Fruit fly (Drosophila melanogaster) whole organism, pupa: ENCODE data around the gene VhaSFD.

Experiments used
- CG10348 ChIP-seq: fragments of 200-800 bp; sonication (Bioruptor generic); IDR thresholded peaks from 2 replicates; pipeline ENCODE4 v1.3.6; 2022; ENCODE audit warnings: missing biosample characterization, missing genetic modification characterization
- CG12605 ChIP-seq: fragments of 200-800 bp; sonication (Bioruptor generic); IDR thresholded peaks from 2 replicates; pipeline ENCODE4 v1.3.6; 2022; ENCODE audit warnings: missing biosample characterization, missing genetic modification characterization
- CG13204 ChIP-seq: fragments of 200-800 bp; sonication (Bioruptor generic); optimal IDR thresholded peaks from 2 replicates; lab custom pipeline; 2018; ENCODE audit warnings: missing biosample characterization, mild to moderate bottlenecking, missing genetic modification characterization, moderate library complexity
- CG14655 ChIP-seq: fragments of 200-800 bp; sonication (Bioruptor generic); optimal IDR thresholded peaks from 3 replicates; lab custom pipeline; 2017; ENCODE audit warnings: mild to moderate bottlenecking, missing biosample characterization, missing genetic modification reagents, missing genetic modification characterization
- CG15710 ChIP-seq: fragments of 200-800 bp; sonication (Bioruptor generic); optimal IDR thresholded peaks from 2 replicates; lab custom pipeline; 2018; ENCODE audit warnings: missing biosample characterization, mild to moderate bottlenecking, missing genetic modification characterization, moderate library complexity
- CG17806 ChIP-seq: fragments of 200-800 bp; sonication (Bioruptor generic); optimal IDR thresholded peaks from 2 replicates; lab custom pipeline; 2018; ENCODE audit warnings: missing biosample characterization, mild to moderate bottlenecking, missing genetic modification characterization, moderate library complexity
- CG32121 ChIP-seq: fragments of 200-800 bp; sonication (Bioruptor generic); IDR thresholded peaks from 2 replicates; pipeline ENCODE4 v1.3.6; 2022; ENCODE audit warnings: missing biosample characterization, missing genetic modification characterization
- CG34367 ChIP-seq: fragments of 200-800 bp; sonication (Bioruptor generic); optimal IDR thresholded peaks from 2 replicates; lab custom pipeline; 2018; ENCODE audit warnings: missing biosample characterization, mild to moderate bottlenecking, missing genetic modification characterization
- CG4496 ChIP-seq: fragments of 200-800 bp; sonication (Bioruptor generic); IDR thresholded peaks from 3 replicates; pipeline ENCODE4 v1.3.6; 2022; ENCODE audit warnings: missing biosample characterization, missing genetic modification characterization
- CG8159 ChIP-seq: fragments of 200-800 bp; sonication (Bioruptor generic); optimal IDR thresholded peaks from 3 replicates; lab custom pipeline; 2018; ENCODE audit warnings: missing biosample characterization, mild to moderate bottlenecking, missing genetic modification characterization, moderate library complexity
- CG8301 ChIP-seq: fragments of 200-800 bp; sonication (Bioruptor generic); optimal IDR thresholded peaks from 2 replicates; lab custom pipeline; 2018; ENCODE audit warnings: missing biosample characterization, mild to moderate bottlenecking, missing genetic modification characterization
- CG9948 ChIP-seq: fragments of 200-800 bp; sonication (Bioruptor generic); optimal IDR thresholded peaks from 2 replicates; lab custom pipeline; 2018; ENCODE audit warnings: missing biosample characterization, mild to moderate bottlenecking, missing genetic modification characterization, moderate library complexity
- D1 ChIP-seq: fragments of 200-800 bp; sonication (Bioruptor generic); optimal IDR thresholded peaks from 2 replicates; lab custom pipeline; 2018; ENCODE audit warnings: missing biosample characterization, mild to moderate bottlenecking, missing genetic modification characterization, moderate library complexity
- EcR ChIP-seq: fragments of 200-800 bp; sonication (Bioruptor generic); optimal IDR thresholded peaks from 3 replicates; lab custom pipeline; 2019; ENCODE audit warnings: missing biosample characterization, missing genetic modification characterization, mild to moderate bottlenecking, moderate library complexity, missing genetic modification reagents
- Ets98B ChIP-seq: fragments of 200-800 bp; sonication (Bioruptor generic); IDR thresholded peaks from 2 replicates; pipeline ENCODE4 v1.3.6; 2022; ENCODE audit warnings: missing biosample characterization, missing genetic modification characterization
- Pif1A ChIP-seq: fragments of 200-800 bp; sonication (Bioruptor generic); optimal IDR thresholded peaks from 3 replicates; lab custom pipeline; 2016; ENCODE audit warnings: missing biosample characterization, missing genetic modification characterization
- Pif1B ChIP-seq: fragments of 200-800 bp; sonication (Bioruptor generic); optimal IDR thresholded peaks from 3 replicates; lab custom pipeline; 2016; ENCODE audit warnings: missing biosample characterization, missing genetic modification characterization
- Snoo ChIP-seq: fragments of 200-800 bp; sonication (Bioruptor generic); optimal IDR thresholded peaks from 3 replicates; lab custom pipeline; 2017; ENCODE audit warnings: missing biosample characterization, mild to moderate bottlenecking, missing genetic modification characterization, inconsistent platforms
- fd96Ca ChIP-seq: fragments of 200-800 bp; sonication (Bioruptor generic); IDR thresholded peaks from 3 replicates; pipeline ENCODE4 v1.3.6; 2022; ENCODE audit warnings: missing biosample characterization, missing genetic modification characterization
- gl ChIP-seq: fragments of 200-800 bp; sonication (Bioruptor generic); optimal IDR thresholded peaks from 2 replicates; lab custom pipeline; 2018; ENCODE audit warnings: missing biosample characterization, mild to moderate bottlenecking, missing genetic modification characterization
- rn ChIP-seq: fragments of 200-800 bp; sonication (Bioruptor generic); IDR thresholded peaks from 2 replicates; pipeline ENCODE4 v1.3.6; 2022; ENCODE audit warnings: missing biosample characterization, missing genetic modification characterization

Gene VhaSFD

DNA sequence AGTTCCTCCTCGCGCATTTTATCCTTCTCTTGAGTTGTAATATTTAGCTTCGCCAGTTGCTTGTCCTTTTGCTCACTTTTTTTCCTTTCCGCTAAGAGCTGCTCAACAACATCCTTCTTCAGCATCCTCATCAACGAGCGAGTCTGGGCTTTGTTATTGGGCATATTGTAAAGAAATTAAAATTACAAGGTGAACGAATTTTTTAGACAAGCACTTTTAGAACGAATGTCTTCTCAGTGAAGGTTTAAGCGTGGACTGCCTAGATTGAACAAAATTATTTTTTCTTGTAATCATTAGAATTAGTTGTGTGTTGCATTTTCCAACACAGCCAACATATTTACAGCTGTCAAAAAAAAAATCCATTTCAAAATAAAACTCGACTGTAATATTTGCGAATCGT lies 45.4 kb downstream of the VhaSFD start, which contains the start of gene CG33552:
TSS of gene CG33552 (plus strand) at position 301 of the 400 bp plus-strand sequence.
- TF ChIP-seq CG4496 (GFP tag; lab: Robert Waterston, UW): no peak

DNA sequence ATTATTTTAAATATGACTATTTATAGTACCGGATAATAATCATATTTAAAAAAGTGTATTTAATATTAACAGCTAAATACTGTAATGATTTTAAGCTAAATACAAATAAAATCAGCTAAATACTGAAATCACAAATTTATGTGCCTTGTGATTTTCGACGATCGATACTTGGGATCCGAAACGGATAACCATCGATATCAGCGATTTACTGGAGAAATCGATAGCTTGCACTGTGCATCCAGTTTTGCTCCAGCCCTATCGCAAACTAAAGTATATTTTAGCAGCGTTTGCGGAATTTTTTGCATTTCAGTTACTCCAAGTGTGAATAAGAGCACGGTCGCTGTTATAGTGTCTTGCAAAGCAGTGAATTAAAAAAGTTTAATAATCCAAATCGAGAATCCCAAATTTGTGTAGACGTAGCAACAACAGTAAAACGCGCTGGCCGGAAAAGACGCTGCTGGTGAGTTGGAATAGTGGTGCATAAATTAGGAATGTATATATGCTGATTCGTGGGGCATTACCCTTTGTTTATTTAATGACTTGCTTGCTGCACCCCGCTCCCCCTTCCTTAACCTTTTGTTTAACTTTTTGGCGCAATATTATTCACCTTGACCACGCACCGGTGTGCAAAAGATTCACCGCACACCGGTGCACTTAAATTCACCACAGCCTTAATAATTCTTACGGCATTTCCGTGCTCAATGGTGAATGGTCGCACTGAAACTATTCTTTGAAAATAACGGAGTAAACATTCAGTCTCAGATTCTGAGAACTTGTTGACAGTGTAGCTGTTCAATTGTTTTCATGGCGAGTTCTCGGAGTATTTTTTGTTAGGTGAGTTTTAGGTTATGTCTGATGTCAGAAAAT lies 47.6 kb downstream of the VhaSFD start, which contains the start of the genes grp and squ:
TSS of gene grp (plus strand) at position 238 of the 867 bp plus-strand sequence.
TSS of gene squ (plus strand) at position 238 of the 867 bp plus-strand sequence.
- TF ChIP-seq EcR (GFP tag; lab: Kevin White, UChicago): peak; percentile 89
- peak; percentile 1 for TF ChIP-seq D1 (tag; lab: Kevin White, UChicago)
- no peak for TF ChIP-seq fd96Ca (GFP tag; lab: Robert Waterston, UW)
- no peak for TF ChIP-seq CG14655 (GFP tag; lab: Kevin White, UChicago)
- no peak for TF ChIP-seq CG9948
- no peak for TF ChIP-seq rn
- no peak for TF ChIP-seq Pif1A (GFP tag; lab: Kevin White, UChicago)
- no peak for TF ChIP-seq CG13204
- no peak for TF ChIP-seq Ets98B (GFP tag; lab: Robert Waterston, UW)
- no peak for TF ChIP-seq CG17806 (tag; lab: Kevin White, UChicago)
- TF ChIP-seq CG8159 (tag; lab: Kevin White, UChicago): peak; percentile 14
- no peak for TF ChIP-seq CG32121
- no peak for TF ChIP-seq CG10348 (GFP tag; lab: Robert Waterston, UW)
- TF ChIP-seq CG12605: peak; percentile 22; the same call in 1 of the 2 replicates
- 0 out of 3 replicates have a peak, but pooled peaks have one; percentile 41 for TF ChIP-seq CG4496 (GFP tag; lab: Robert Waterston, UW)
- peak; percentile 26 for TF ChIP-seq gl (tag; lab: Kevin White, UChicago)
- no peak for TF ChIP-seq CG15710 (tag; lab: Kevin White, UChicago)
- TF ChIP-seq CG8301 (tag; lab: Kevin White, UChicago): no peak
- no peak for TF ChIP-seq Snoo (tag; lab: Kevin White, UChicago)
- no peak for TF ChIP-seq CG34367 (tag; lab: Kevin White, UChicago)
- TF ChIP-seq Pif1B (GFP tag; lab: Kevin White, UChicago): no peak

dm6 chr2L:16679073-16679472 lies 48.6 kb downstream of the VhaSFD start:
- TF ChIP-seq rn (no peak), EcR (GFP tag; lab: Kevin White, UChicago) (no peak), D1 (tag; lab: Kevin White, UChicago) (no peak), CG32121 (no peak), CG8301 (tag; lab: Kevin White, UChicago) (no peak), CG8159 (tag; lab: Kevin White, UChicago) (no peak), CG10348 (GFP tag; lab: Robert Waterston, UW) (no peak), CG17806 (tag; lab: Kevin White, UChicago) (no peak), CG9948 (no peak), CG34367 (tag; lab: Kevin White, UChicago) (no peak), fd96Ca (GFP tag; lab: Robert Waterston, UW) (no peak), gl (tag; lab: Kevin White, UChicago) (no peak)

DNA sequence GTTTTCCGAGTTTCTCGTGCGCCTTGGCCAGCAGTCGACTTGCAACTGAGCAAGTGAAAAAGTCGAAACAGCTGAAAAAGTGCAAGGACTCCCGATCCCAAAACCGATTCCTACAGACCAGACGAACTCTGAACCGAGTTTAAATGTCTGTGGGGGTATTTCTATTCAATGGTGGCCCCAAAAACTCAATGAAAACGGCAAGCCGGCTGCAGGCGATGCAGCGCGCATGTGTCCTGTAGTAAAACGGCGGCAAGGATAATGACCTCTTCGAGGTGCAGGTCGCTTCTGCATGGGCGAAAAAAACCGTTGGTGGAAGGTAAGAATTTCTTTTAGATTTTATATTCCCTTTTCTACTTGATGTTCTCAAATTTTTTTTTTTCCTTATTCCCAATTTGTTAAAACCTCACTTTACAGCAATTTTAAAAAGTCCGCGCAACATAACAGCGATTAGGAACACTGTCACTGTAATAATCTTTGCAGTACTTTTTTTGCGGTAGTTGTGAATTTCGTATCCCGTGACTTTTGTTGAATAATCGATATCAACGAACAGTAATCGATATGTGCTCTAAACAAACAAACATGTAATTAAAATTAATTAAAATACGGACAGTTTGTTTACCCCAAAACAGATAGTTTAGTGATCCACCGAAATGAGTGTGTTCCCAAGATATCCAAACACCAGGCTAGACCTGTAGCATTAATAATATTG lies 50.8 kb downstream of the VhaSFD start, which contains the start of the genes Trpgamma and her:
TSS of gene Trpgamma (minus strand) at position 51 of the 709 bp plus-strand sequence.
TSS of gene her (plus strand) at position 535 of the 709 bp plus-strand sequence.
- TF ChIP-seq fd96Ca (GFP tag; lab: Robert Waterston, UW): peak; percentile 65; the same call in 1 of the 3 replicates
- TF ChIP-seq CG32121: no peak
- TF ChIP-seq EcR (GFP tag; lab: Kevin White, UChicago): peak; percentile 77
- no peak for TF ChIP-seq CG8301 (tag; lab: Kevin White, UChicago)
